Fruit fly (Drosophila melanogaster): Measurements from ENCODE around the gene sog.
A peak's percentile ranks its signal among the peaks of the same experiment; 100 is the strongest.

sog gene

dm6 chrX:15593477-15594229 is 39.6 kb downstream of the sog start, which contains the start of gene Chsy (continued):
- TF ChIP-seq pzg (GFP tag; optimal IDR thresholded peaks at IDR 0.05) = no peak
- no peak for TF ChIP-seq CG15479 (GFP tag; optimal IDR thresholded peaks at IDR 0.05)
- no peak for TF ChIP-seq CG7987 (GFP tag; optimal IDR thresholded peaks at IDR 0.05)
- peak; percentile 21 for TF ChIP-seq CG17829 (tag; optimal IDR thresholded peaks at IDR 0.05)
- no peak for TF ChIP-seq dati (GFP tag; IDR thresholded peaks at IDR 0.05)
- TF ChIP-seq az2 (GFP tag; optimal IDR thresholded peaks at IDR 0.05) = no peak
- no peak for TF ChIP-seq cwo (GFP tag; optimal IDR thresholded peaks at IDR 0.05)
- no peak for TF ChIP-seq dm (GFP tag; optimal IDR thresholded peaks at IDR 0.05)
- no peak for TF ChIP-seq tap (tag; optimal IDR thresholded peaks at IDR 0.05)
- 0 out of 2 replicates have a peak, but pooled peaks have one; percentile 37 for TF ChIP-seq vvl (GFP tag; IDR thresholded peaks at IDR 0.05)
- no peak for TF ChIP-seq Awh (GFP tag; IDR thresholded peaks at IDR 0.05)
- TF ChIP-seq wor (GFP tag; IDR thresholded peaks at IDR 0.05) = no peak
- no peak for TF ChIP-seq wdn (GFP tag; IDR thresholded peaks at IDR 0.05)
- no peak for TF ChIP-seq CG11723 (GFP tag; optimal IDR thresholded peaks at IDR 0.05)
- TF ChIP-seq CG4282 (GFP tag; optimal IDR thresholded peaks at IDR 0.05) = no peak
- TF ChIP-seq pnt (GFP tag; optimal IDR thresholded peaks at IDR 0.05) = no peak
- peak; percentile 33 for TF ChIP-seq CG7556 (GFP tag; optimal IDR thresholded peaks at IDR 0.05)
- TF ChIP-seq CG8359 (GFP tag; optimal IDR thresholded peaks at IDR 0.05; ENCODE audit: borderline replicate concordance) = no peak
- no peak for TF ChIP-seq CG7271 (tag; optimal IDR thresholded peaks at IDR 0.05)
- no peak for TF ChIP-seq ase (GFP tag; IDR thresholded peaks at IDR 0.05)
- TF ChIP-seq CG2202 (tag; optimal IDR thresholded peaks at IDR 0.05) = no peak
- no peak for TF ChIP-seq bigmax (GFP tag; optimal IDR thresholded peaks at IDR 0.05)
- peak; percentile 49 for TF ChIP-seq CG18262 (tag; optimal IDR thresholded peaks at IDR 0.05)
- no peak for TF ChIP-seq CG34224 (GFP tag; IDR thresholded peaks at IDR 0.05; ENCODE audit: partially characterized antibody)
- TF ChIP-seq CG14441 (GFP tag; IDR thresholded peaks at IDR 0.05) = no peak
- TF ChIP-seq CG16863 (GFP tag; optimal IDR thresholded peaks at IDR 0.05) = no peak
- TF ChIP-seq CG8388 (GFP tag; optimal IDR thresholded peaks at IDR 0.05) = no peak
- TF ChIP-seq Chrac-16 (GFP tag; optimal IDR thresholded peaks at IDR 0.05) = no peak
- no peak for TF ChIP-seq CG12744 (GFP tag; optimal IDR thresholded peaks at IDR 0.05)
- no peak for TF ChIP-seq Hand (GFP tag; optimal IDR thresholded peaks at IDR 0.05)
- TF ChIP-seq CG3065 (GFP tag; optimal IDR thresholded peaks at IDR 0.05) = no peak
- TF ChIP-seq sisA (GFP tag; IDR thresholded peaks at IDR 0.05) = no peak
- no peak for TF ChIP-seq CG10654 (GFP tag; optimal IDR thresholded peaks at IDR 0.05)
- TF ChIP-seq unpg (GFP tag; optimal IDR thresholded peaks at IDR 0.05) = no peak

dm6 chrX:15592822-15593476 is 40.3 kb downstream of the sog start:
- TF ChIP-seq sc (optimal IDR thresholded peaks at IDR 0.05) (no peak), sc (GFP tag; optimal IDR thresholded peaks at IDR 0.05) (no peak), CG4360 (GFP tag; IDR thresholded peaks at IDR 0.05) (peak; percentile 62), Pdp1 (GFP tag; optimal IDR thresholded peaks at IDR 0.05) (peak in 1 of 2 experiments; percentile 45), cg (GFP tag; optimal IDR thresholded peaks at IDR 0.05) (peak; percentile 82), CG5245 (GFP tag; optimal IDR thresholded peaks at IDR 0.05) (no peak), Vsx1 (GFP tag; optimal IDR thresholded peaks at IDR 0.05) (peak; percentile 37), exex (tag; optimal IDR thresholded peaks at IDR 0.05) (peak; percentile 18), Oli (tag; optimal IDR thresholded peaks at IDR 0.05) (no peak), Aef1 (GFP tag; IDR thresholded peaks at IDR 0.05) (peak; percentile 45; the same call in 1 of the 3 replicates), Bdp1 (GFP tag; optimal IDR thresholded peaks at IDR 0.05) (no peak)
